Fruit fly (Drosophila melanogaster) whole organism, embryonic: ENCODE results near the gene nst.
A peak's percentile ranks its signal among the peaks of the same experiment; 100 is the strongest.

ENCODE experiments used
- Aef1 ChIP-seq: fragments of 200-800 bp; sonication (Bioruptor generic); IDR thresholded peaks from 3 replicates; pipeline ENCODE4 v1.3.6; 2022; ENCODE audit warnings: missing biosample characterization, missing genetic modification characterization
- CG2199 ChIP-seq: fragments of 200-800 bp; sonication (Bioruptor generic); IDR thresholded peaks from 3 replicates; pipeline ENCODE4 v1.3.6; 2022; ENCODE audit warnings: missing biosample characterization, missing genetic modification characterization
- D19A ChIP-seq: fragments of 200-800 bp; optimal IDR thresholded peaks from 3 replicates; lab custom pipeline; 2019; ENCODE audit warnings: missing biosample characterization, mild to moderate bottlenecking, missing genetic modification characterization, moderate library complexity
- Ets65A ChIP-seq: fragments of 200-800 bp; sonication (Bioruptor generic); peaks from one replicate; lab custom pipeline; 2016; ENCODE audit warnings: missing biosample characterization, missing genetic modification characterization
- Med ChIP-seq: fragments of 200-800 bp; sonication (Bioruptor generic); peaks from one replicate; lab custom pipeline; 2016; ENCODE audit warnings: missing biosample characterization, missing genetic modification characterization, mild to moderate bottlenecking, inconsistent platforms, moderate library complexity
- Stat92E ChIP-seq, 3 experiments: fragments of >200 bp in 2 of 3; fragments of 200-800 bp in 1 of 3; sonication (Bioruptor generic) in 1 of 3; optimal IDR thresholded peaks; 2 replicates each; lab custom pipeline; 2017 to 2019; ENCODE audit warnings: missing biosample characterization in 3 of 3, missing genetic modification characterization in 3 of 3, mild to moderate bottlenecking in 1 of 3, moderate library complexity in 1 of 3
- cato ChIP-seq: fragments of 200-800 bp; sonication (Bioruptor generic); optimal IDR thresholded peaks from 2 replicates; lab custom pipeline; 2016; ENCODE audit warnings: missing biosample characterization, missing genetic modification characterization, borderline replicate concordance

Gene nst

dm6 chr3L:12478229-12478628, 51.7 kb downstream of the nst start:
- TF ChIP-seq Aef1 (no peak), Med (GFP tag; lab: Kevin White, UChicago) (peak; percentile 12), Ets65A (peak; percentile 63), CG2199 (GFP tag; lab: Robert Waterston, UW) (peak; percentile 71; the same call in 1 of the 3 replicates), Stat92E (GFP tag; optimal IDR thresholded peaks at IDR 0.05; lab: Kevin White, UChicago) (no peak), D19A (tag; lab: Kevin White, UChicago) (peak; percentile 67), cato (no peak)
